Worm (Caenorhabditis elegans) whole organism, early embryonic: Measurements from ENCODE around the gene C48D1.9.

Experiments used
- B0310.2 ChIP-seq: sonication (generic microtip); optimal IDR thresholded peaks from 2 replicates; lab custom pipeline; 2016; ENCODE audit warnings: mild to moderate bottlenecking, missing genetic modification characterization, missing compliant biosample characterization
- F13C5.2 ChIP-seq: sonication (generic microtip); optimal IDR thresholded peaks from 2 replicates; lab custom pipeline; 2017; ENCODE audit warnings: mild to moderate bottlenecking, missing genetic modification characterization, inconsistent platforms, missing compliant biosample characterization
- aly-1 ChIP-seq: sonication (generic microtip); optimal IDR thresholded peaks from 2 replicates; lab custom pipeline; 2016; ENCODE audit warnings: missing genetic modification characterization, missing compliant biosample characterization
- ama-1 ChIP-seq: fragments of 150-350 bp; optimal IDR thresholded peaks from 2 replicates; lab custom pipeline; 2014
- ceh-13 ChIP-seq: fragments of 200-800 bp; sonication (Bioruptor generic); optimal IDR thresholded peaks from 2 replicates; lab custom pipeline; 2018; ENCODE audit warnings: mild to moderate bottlenecking, missing genetic modification characterization, missing compliant biosample characterization
- ceh-36 ChIP-seq: sonication (generic microtip); optimal IDR thresholded peaks from 2 replicates; lab custom pipeline; 2016; ENCODE audit warnings: missing genetic modification characterization, inconsistent platforms, missing compliant biosample characterization
- ets-7 ChIP-seq: sonication (generic microtip); optimal IDR thresholded peaks from 2 replicates; lab custom pipeline; 2016; ENCODE audit warnings: missing genotype, missing genetic modification characterization, missing compliant biosample characterization
- hmbx-1 ChIP-seq: sonication (generic microtip); optimal IDR thresholded peaks from 2 replicates; lab custom pipeline; 2016; ENCODE audit warnings: mild to moderate bottlenecking, missing genetic modification characterization, missing compliant biosample characterization
- hmg-4 ChIP-seq: fragments of 200-800 bp; sonication (Bioruptor generic); optimal IDR thresholded peaks from 2 replicates; lab custom pipeline; 2018; ENCODE audit warnings: mild to moderate bottlenecking, missing genetic modification characterization, missing compliant biosample characterization
- scrt-1 ChIP-seq: fragments of 200-800 bp; sonication (Bioruptor generic); IDR thresholded peaks from 2 replicates; pipeline ENCODE4 v1.3.6; 2022; ENCODE audit warnings: missing genetic modification characterization, missing compliant biosample characterization
- sea-1 ChIP-seq: fragments of 200-800 bp; sonication (Bioruptor generic); conservative IDR thresholded peaks from 2 replicates; pipeline ENCODE4 v1.3.6; 2022; ENCODE audit warnings: missing genetic modification characterization, missing compliant biosample characterization
- tbx-37 ChIP-seq: fragments of 200-800 bp; sonication (Bioruptor generic); conservative IDR thresholded peaks from 2 replicates; pipeline ENCODE4 v1.3.6; 2022; ENCODE audit warnings: missing genetic modification reagents, missing genetic modification characterization, missing compliant biosample characterization

DNA sequence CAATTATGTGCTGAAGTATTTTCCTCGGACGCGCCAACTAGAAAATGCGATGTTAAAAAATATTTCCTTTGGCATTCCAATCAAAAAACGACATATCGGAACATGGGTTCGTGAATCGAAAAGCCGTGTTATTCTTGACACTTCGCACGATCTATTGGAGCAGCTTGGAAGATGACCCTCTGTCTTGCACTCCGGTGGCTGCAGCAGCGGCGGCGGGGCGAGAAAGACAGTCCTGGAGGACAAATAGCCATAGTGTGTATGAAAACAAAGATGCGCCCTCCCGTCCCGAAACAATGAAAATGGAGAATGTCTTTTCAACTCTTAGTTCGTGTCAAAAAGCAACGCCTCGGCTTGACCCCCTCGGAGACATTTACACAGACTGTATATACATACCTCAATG, 41.9 kb downstream of the C48D1.9 start:
- TF ChIP-seq tbx-37 (GFP tag; lab: Robert Waterston, UW) = no peak
- TF ChIP-seq ama-1 (lab: Kevin White, UChicago) = no peak
- TF ChIP-seq ceh-36 = no peak
- no peak for TF ChIP-seq B0310.2 (tag; lab: Kevin White, UChicago)
- TF ChIP-seq sea-1 = no peak
- no peak for TF ChIP-seq F13C5.2 (tag; lab: Kevin White, UChicago)
- no peak for TF ChIP-seq ceh-13
- TF ChIP-seq hmbx-1 (tag; lab: Kevin White, UChicago) = no peak
- no peak for TF ChIP-seq ets-7 (tag; lab: Kevin White, UChicago)
- TF ChIP-seq scrt-1 = no peak
- TF ChIP-seq hmg-4 (GFP tag; lab: Kevin White, UChicago) = no peak
- TF ChIP-seq aly-1 (tag; lab: Kevin White, UChicago) = no peak
